Worm (Caenorhabditis elegans) whole organism, L4/young adult: Measurements from ENCODE around the gene Y39B6A.9.
"Not testable (repeated sequence)": the region's sequence is repeated elsewhere in the genome, so short reads cannot be mapped to it uniquely, and the experiment has no call there.

Source experiments
- W03F9.2 ChIP-seq: fragments of 150-350 bp; optimal IDR thresholded peaks from 2 replicates; lab custom pipeline; 2014; ENCODE audit warnings: missing biosample characterization, missing genetic modification characterization
- dao-5 ChIP-seq: sonication (generic microtip); optimal IDR thresholded peaks from 2 replicates; lab custom pipeline; 2016; ENCODE audit warnings: missing genotype, missing genetic modification characterization, moderate library complexity, missing compliant biosample characterization
- him-1 ChIP-seq: sonication (generic microtip); optimal IDR thresholded peaks from 2 replicates; lab custom pipeline; 2016; ENCODE audit warnings: missing genotype, missing genetic modification reagents, missing genetic modification characterization, missing compliant biosample characterization

Gene Y39B6A.9

ce11 chrV:19136206-19136605 lies at the start of gene Y39B6A.9:
TSS of gene Y39B6A.9 (plus strand) at chrV:19136506.
- no peak for TF ChIP-seq him-1 (tag; lab: Kevin White, UChicago)
- no peak for TF ChIP-seq W03F9.2
- TF ChIP-seq dao-5 (tag; lab: Kevin White, UChicago), result no peak

- TF ChIP-seq W03F9.2, result no peak
- no peak for TF ChIP-seq him-1 (tag; lab: Kevin White, UChicago)
- no peak for TF ChIP-seq dao-5 (tag; lab: Kevin White, UChicago)
These were observed 48.9 kb upstream of the Y39B6A.9 start, which contains the start of gene nhr-145 for ce11 chrV:19087426-19087825. TSS of gene nhr-145 (plus strand) at chrV:19087723.

ce11 chrV:19090885-19091284 lies 45.4 kb upstream of the Y39B6A.9 start:
- TF ChIP-seq W03F9.2, result no peak
- no peak for TF ChIP-seq dao-5 (tag; lab: Kevin White, UChicago)
- no peak for TF ChIP-seq him-1 (tag; lab: Kevin White, UChicago)

ce11 chrV:19099504-19099903 lies 36.8 kb upstream of the Y39B6A.9 start:
- no peak for TF ChIP-seq him-1 (tag; lab: Kevin White, UChicago)
- no peak for TF ChIP-seq dao-5 (tag; lab: Kevin White, UChicago)
- no peak for TF ChIP-seq W03F9.2

DNA sequence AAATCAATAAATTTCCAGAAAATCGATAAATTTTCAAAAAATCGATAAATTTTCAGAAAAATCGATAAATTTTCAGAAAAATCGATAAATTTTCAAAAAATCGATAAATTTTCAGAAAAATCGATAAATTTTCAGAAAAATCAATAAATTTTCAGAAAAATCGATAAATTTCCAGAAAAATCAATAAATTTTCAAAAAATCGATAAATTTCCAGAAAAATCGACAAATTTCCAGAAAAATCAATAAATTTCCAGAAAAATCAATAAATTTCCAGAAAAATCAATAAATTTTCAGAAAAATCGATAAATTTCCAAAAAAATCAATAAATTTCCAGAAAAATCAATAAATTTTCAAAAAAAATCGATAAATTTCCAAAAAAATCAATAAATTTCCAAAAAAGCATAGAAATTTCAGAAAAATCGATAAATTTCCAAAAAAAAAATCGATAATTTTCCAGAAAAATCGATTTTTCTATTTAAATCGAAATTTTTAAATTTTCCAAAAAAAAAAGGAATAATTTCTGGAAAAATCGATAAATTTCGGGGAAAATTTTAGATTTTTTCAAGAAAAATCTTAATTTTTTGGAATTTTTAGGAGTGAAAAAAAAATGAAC lies 34.6 kb upstream of the Y39B6A.9 start, which contains the start of gene zhp-4:
TSS of gene zhp-4 (minus strand) at position 198 of the 613 bp plus-strand sequence.
- TF ChIP-seq W03F9.2; him-1 (tag; lab: Kevin White, UChicago); dao-5 (tag; lab: Kevin White, UChicago): not testable (repeated sequence)

- TF ChIP-seq W03F9.2 (no peak), him-1 (tag; lab: Kevin White, UChicago) (no peak), dao-5 (tag; lab: Kevin White, UChicago) (no peak)
These were observed 29.2 kb upstream of the Y39B6A.9 start for ce11 chrV:19107065-19107464.

ce11 chrV:19116872-19117372 lies 19.4 kb upstream of the Y39B6A.9 start:
- TF ChIP-seq dao-5 (tag; lab: Kevin White, UChicago) (no peak), him-1 (tag; lab: Kevin White, UChicago) (no peak), W03F9.2 (no peak)

DNA sequence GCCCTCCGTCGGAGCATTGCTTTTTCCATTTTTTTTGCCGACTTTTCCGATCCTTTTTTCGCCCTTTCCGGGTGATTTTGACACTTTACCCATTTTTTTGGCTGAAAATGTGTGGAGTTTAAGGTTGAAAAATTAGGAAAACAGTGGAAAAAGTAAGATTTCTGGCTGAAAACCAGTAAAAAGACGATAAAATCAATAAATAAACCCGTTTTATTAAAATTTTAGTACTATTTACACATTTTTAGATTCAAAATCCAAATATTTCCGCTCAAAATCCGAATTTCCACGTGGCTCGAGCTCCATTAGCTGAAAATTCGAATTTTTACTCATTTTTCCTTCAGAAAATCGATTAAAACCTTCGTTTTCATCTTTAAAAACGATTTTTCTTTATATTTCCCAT lies 18.0 kb upstream of the Y39B6A.9 start, which contains the start of gene pro-3:
TSS of gene pro-3 (minus strand) at position 101 of the 400 bp plus-strand sequence.
- TF ChIP-seq dao-5 (tag; lab: Kevin White, UChicago) (no peak), W03F9.2 (no peak), him-1 (tag; lab: Kevin White, UChicago) (no peak)

- no peak for TF ChIP-seq W03F9.2
- no peak for TF ChIP-seq dao-5 (tag; lab: Kevin White, UChicago)
- no peak for TF ChIP-seq him-1 (tag; lab: Kevin White, UChicago)
These were observed 17.0 kb upstream of the Y39B6A.9 start, which contains the start of gene Y39B6A.13 for ce11 chrV:19119260-19119659. TSS of gene Y39B6A.13 (minus strand) at chrV:19119425.

DNA sequence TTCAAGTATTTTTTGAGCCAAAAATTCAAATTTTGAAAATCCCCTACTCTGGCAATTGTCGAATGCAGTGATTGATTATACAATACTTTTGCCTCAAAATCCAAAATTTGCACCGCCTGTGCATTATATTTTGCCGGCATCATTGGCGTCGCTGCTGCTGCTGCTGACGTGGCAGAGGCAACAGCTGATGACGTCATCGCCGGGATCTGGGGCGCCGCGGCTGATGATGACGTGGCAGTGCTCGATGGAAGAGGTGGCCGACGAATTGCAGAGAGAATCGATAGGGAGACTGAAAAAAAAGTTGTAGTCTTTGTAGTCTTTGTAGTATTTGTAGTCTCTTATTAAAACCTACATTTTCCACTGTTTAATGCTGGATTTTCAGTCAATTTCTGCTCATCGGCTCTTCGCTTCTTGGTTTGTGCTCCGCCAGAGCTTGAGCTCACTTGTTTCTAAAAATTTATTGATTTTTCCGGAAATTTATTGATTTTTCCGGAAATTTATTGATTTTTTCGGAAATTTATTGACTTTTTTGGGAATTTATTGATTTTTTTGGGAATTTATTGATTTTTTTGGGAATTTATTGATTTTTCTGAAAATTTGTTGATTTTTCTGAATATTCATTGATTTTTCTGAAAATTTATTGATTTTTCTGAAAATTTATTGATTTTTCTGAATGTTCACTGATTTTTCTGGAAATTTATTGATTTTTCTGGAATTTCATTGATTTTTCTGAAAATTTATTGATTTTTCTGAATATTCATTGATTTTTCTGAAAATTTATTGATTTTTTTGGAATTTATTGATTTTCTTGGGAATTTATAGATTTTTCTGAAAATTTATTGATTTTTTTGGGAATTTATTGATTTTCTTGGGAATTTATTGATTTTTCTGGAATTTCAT lies 15.3 kb upstream of the Y39B6A.9 start:
- no peak for TF ChIP-seq W03F9.2

DNA sequence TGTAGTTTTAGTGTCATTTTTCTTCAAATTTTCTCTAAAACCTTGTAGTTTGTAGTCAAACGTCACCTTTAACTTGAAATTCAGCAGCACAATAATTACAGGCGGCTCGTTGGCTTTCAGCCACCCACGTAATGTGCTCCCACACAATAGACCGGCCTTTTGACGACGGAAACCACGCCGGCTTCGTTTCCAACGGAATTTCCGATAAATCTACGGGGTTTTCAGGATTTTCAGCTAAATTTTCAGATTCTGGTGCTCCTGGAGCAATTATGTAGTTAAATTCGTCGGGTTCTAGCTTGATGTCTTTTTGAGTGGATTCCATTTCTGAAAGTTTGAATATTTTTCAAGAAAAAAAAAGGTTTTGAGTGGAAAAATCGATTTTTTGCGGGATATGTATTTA lies 11.7 kb upstream of the Y39B6A.9 start, which contains the start of gene bed-1:
TSS of gene bed-1 (minus strand) at position 337 of the 400 bp plus-strand sequence.
- TF ChIP-seq him-1 (tag; lab: Kevin White, UChicago) (no peak), dao-5 (tag; lab: Kevin White, UChicago) (no peak), W03F9.2 (no peak)

DNA sequence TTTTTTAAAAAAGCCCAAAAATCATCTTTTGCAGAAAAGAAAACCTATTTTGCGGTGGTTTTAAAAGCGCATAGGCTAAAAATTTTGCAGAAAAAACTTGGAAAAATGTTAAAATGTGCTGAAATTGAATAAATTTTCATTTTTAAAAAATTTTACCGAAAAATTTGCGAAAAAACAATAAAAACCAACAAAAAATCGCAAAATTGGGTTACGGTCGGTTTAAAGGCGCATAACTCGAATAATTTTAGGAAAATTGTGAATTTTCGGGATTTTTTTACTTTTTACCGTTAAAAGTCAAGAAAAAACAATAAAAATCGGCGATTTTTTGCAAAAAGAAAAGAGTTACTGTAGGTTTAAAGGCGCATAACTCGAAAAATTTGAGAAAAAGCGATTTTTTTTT lies 11.1 kb upstream of the Y39B6A.9 start:
- TF ChIP-seq dao-5 (tag; lab: Kevin White, UChicago), result no peak
- no peak for TF ChIP-seq W03F9.2
- no peak for TF ChIP-seq him-1 (tag; lab: Kevin White, UChicago)

- TF ChIP-seq dao-5 (tag; lab: Kevin White, UChicago) (peak; percentile 50), him-1 (tag; lab: Kevin White, UChicago) (peak; percentile 49), W03F9.2 (no peak)
These were observed 10.5 kb upstream of the Y39B6A.9 start for ce11 chrV:19125812-19126211.

DNA sequence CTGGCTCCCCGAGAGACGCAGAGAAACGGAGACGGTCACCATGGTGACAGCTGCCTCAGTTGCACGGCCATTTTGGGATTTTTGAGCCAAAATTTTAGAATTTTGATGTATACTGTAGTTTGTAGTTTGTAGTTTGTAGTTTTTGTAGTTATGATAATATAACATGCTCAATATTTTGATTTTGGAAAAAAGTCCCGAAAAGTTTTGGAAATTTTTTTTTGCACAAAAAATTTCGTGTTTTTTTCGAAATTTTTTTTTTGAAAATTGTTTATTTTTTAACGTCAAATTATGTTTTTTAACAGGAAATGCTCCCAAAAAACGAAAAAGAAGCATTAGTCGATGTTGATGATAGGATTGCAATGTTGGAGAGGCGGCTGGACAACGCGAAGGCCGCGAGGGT lies 9.1 kb upstream of the Y39B6A.9 start, which contains the start of gene dyf-17:
TSS of gene dyf-17 (plus strand) at position 301 of the 400 bp plus-strand sequence.
- no peak for TF ChIP-seq dao-5 (tag; lab: Kevin White, UChicago)
- no peak for TF ChIP-seq him-1 (tag; lab: Kevin White, UChicago)
- TF ChIP-seq W03F9.2, result no peak
